Worm (Caenorhabditis elegans): ENCODE measurements around the gene vha-8.

vha-8 gene

DNA sequence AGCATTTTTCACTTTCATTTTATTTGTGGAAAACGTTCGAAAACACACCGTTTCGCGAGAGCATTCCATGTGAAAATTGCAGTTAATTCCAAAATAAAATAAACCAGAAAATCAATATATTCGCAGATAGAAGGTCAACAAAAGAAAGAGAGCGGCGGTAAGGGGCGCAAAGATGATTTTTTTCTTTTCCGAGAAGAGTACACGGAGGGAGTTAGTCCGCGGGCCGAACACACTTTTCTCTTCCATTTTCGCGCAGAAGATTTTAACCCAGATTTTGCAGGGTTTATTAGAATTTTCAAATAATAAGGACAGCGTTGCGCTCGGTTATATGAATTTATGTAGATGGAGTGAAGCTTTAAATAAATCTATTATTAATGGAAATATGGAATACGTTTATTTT lies 43.2 kb upstream of the vha-8 start (continued):
- TF ChIP-seq lin-38 (GFP tag; IDR thresholded peaks at IDR 0.05) (0 out of 2 replicates have a peak, but pooled peaks have one; percentile 37), lsy-2 (tag; optimal IDR thresholded peaks at IDR 0.05) (peak in 1 of 2 experiments; percentile 52), aha-1 (tag) (peak; percentile 0), hlh-30 (tag; optimal IDR thresholded peaks at IDR 0.05; ENCODE audit: insufficient read depth) (peak; percentile 12), arid-1 (GFP tag; conservative IDR thresholded peaks at IDR 0.05) (no peak), ces-1 (GFP tag; optimal IDR thresholded peaks at IDR 0.05) (no peak), set-16 (GFP tag; IDR thresholded peaks at IDR 0.05) (no peak)

DNA sequence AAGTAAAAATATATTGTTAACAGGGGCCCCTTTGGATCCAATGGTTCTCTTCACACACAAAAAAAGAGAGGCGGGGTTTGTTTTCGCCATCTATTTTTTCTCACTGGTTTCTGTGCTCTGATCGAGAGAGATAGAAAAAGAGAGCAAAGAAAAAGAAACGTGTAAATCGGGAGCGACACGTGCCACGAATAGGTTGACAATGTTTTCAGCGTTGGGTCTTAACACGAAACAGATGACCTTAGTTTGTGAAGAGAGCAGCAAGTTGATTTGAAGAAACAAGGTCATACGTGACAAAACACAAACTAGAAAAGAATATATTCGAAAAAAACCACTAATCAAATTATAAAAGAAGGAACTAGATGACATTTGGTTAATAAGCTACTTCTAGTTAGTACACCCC lies 42.4 kb upstream of the vha-8 start, which contains the start of gene lin-45:
Gene lin-45, minus strand, starts transcription at position 82 of the 400 bp plus-strand sequence.
- TF ChIP-seq saeg-2 (GFP tag; IDR thresholded peaks at IDR 0.05), result no peak
- no peak for TF ChIP-seq lim-7 (GFP tag; IDR thresholded peaks at IDR 0.05)
- no peak for TF ChIP-seq zag-1 (tag; optimal IDR thresholded peaks at IDR 0.05)
- TF ChIP-seq nhr-28 (tag; optimal IDR thresholded peaks at IDR 0.05), result no peak
- no peak for TF ChIP-seq Y48G9A.11 (GFP tag; IDR thresholded peaks at IDR 0.05)
- no peak for TF ChIP-seq sdz-12 (GFP tag; optimal IDR thresholded peaks at IDR 0.05)
- no peak for TF ChIP-seq jun-1 (tag; optimal IDR thresholded peaks at IDR 0.05)
- TF ChIP-seq lin-29 (GFP tag; IDR thresholded peaks at IDR 0.05), result no peak
- no peak for TF ChIP-seq nhr-41 (GFP tag; IDR thresholded peaks at IDR 0.05)
- TF ChIP-seq hlh-11 (tag; optimal IDR thresholded peaks at IDR 0.05), result peak; percentile 26
- no peak for TF ChIP-seq set-16 (GFP tag; IDR thresholded peaks at IDR 0.05)
- TF ChIP-seq T20F7.1 (GFP tag; optimal IDR thresholded peaks at IDR 0.05), result no peak
- TF ChIP-seq unc-39 (tag; optimal IDR thresholded peaks at IDR 0.05), result no peak
- TF ChIP-seq duxl-1 (tag; optimal IDR thresholded peaks at IDR 0.05; ENCODE audit: poor library complexity), result no peak
- no peak for TF ChIP-seq mes-2 (tag; optimal IDR thresholded peaks at IDR 0.05; ENCODE audit: poor library complexity, severe bottlenecking)
- no peak for TF ChIP-seq ZK546.5 (tag; optimal IDR thresholded peaks at IDR 0.05)
- no peak for TF ChIP-seq lir-3 (tag; optimal IDR thresholded peaks at IDR 0.05)
- no peak for TF ChIP-seq ceh-28 (tag; optimal IDR thresholded peaks at IDR 0.05)
- no peak for TF ChIP-seq dpl-1 (GFP tag; optimal IDR thresholded peaks at IDR 0.05)
- no peak for TF ChIP-seq ceh-44 (GFP tag; IDR thresholded peaks at IDR 0.05)
- no peak for TF ChIP-seq dmd-6 (GFP tag; IDR thresholded peaks at IDR 0.05)
- no peak for TF ChIP-seq dmd-8 (GFP tag; IDR thresholded peaks at IDR 0.05)
- TF ChIP-seq R02D3.7 (tag; optimal IDR thresholded peaks at IDR 0.05), result no peak
- TF ChIP-seq ceh-62 (tag; optimal IDR thresholded peaks at IDR 0.05), result no peak
- TF ChIP-seq nhr-42 (GFP tag; IDR thresholded peaks at IDR 0.05), result no peak
- no peak for TF ChIP-seq lsy-2 (tag; optimal IDR thresholded peaks at IDR 0.05)
- peak; percentile 24 for TF ChIP-seq hlh-30 (tag; optimal IDR thresholded peaks at IDR 0.05; ENCODE audit: insufficient read depth)
- TF ChIP-seq daf-19 (GFP tag; conservative IDR thresholded peaks at IDR 0.05), result no peak
- no peak for TF ChIP-seq pqm-1 (tag; optimal IDR thresholded peaks at IDR 0.05)
- TF ChIP-seq Y75B8A.6 (GFP tag; IDR thresholded peaks at IDR 0.05), result no peak
- TF ChIP-seq D1046.2 (GFP tag; IDR thresholded peaks at IDR 0.05), result no peak
- TF ChIP-seq ztf-11 (tag; optimal IDR thresholded peaks at IDR 0.05), result no peak
- TF ChIP-seq ztf-7 (tag; optimal IDR thresholded peaks at IDR 0.05), result no peak
- TF ChIP-seq tra-1 (GFP tag; IDR thresholded peaks at IDR 0.05), result no peak
- no peak for TF ChIP-seq madf-9 (GFP tag; conservative IDR thresholded peaks at IDR 0.05)
- no peak for TF ChIP-seq nhr-6 (tag; optimal IDR thresholded peaks at IDR 0.05)
- TF ChIP-seq hif-1 (tag; optimal IDR thresholded peaks at IDR 0.05), result peak in 1 of 2 experiments; percentile 8
- TF ChIP-seq mxl-3 (GFP tag; optimal IDR thresholded peaks at IDR 0.05), result peak; percentile 38
- TF ChIP-seq rbr-2 (tag; optimal IDR thresholded peaks at IDR 0.05), result no peak
- TF ChIP-seq daf-16 (GFP tag; optimal IDR thresholded peaks at IDR 0.05), result peak in 1 of 2 experiments; percentile 63
- TF ChIP-seq daf-16 (tag; optimal IDR thresholded peaks at IDR 0.05), result no peak
- no peak for TF ChIP-seq ceh-20 (GFP tag; IDR thresholded peaks at IDR 0.05)
- no peak for TF ChIP-seq lin-39 (tag; optimal IDR thresholded peaks at IDR 0.05)
- no peak for TF ChIP-seq ctbp-1 (GFP tag; IDR thresholded peaks at IDR 0.05)

Measured in whole organism, L4 larva.